Worm (Caenorhabditis elegans) whole organism, mixed stage, embryonic: Measurements from ENCODE around the gene bli-5.

Experiments used
- M03D4.4 ChIP-seq: sonication (generic microtip); optimal IDR thresholded peaks from 2 replicates; lab custom pipeline; 2017; ENCODE audit warnings: mild to moderate bottlenecking, missing genetic modification characterization, missing compliant biosample characterization
- bed-3 ChIP-seq: fragments of 200-800 bp; sonication (Bioruptor generic); optimal IDR thresholded peaks from 3 replicates; lab custom pipeline; 2018; ENCODE audit warnings: mild to moderate bottlenecking, missing genetic modification characterization, moderate library complexity, missing compliant biosample characterization
- blmp-1 ChIP-seq: fragments of 150-350 bp; optimal IDR thresholded peaks from 2 replicates; lab custom pipeline; 2014; ENCODE audit warnings: missing biosample characterization, missing genetic modification characterization
- ceh-39 ChIP-seq: fragments of 150-350 bp; optimal IDR thresholded peaks from 2 replicates; lab custom pipeline; 2014; ENCODE audit warnings: missing biosample characterization, missing genetic modification characterization
- ceh-43 ChIP-seq: fragments of 200-800 bp; sonication (Bioruptor generic); optimal IDR thresholded peaks from 2 replicates; lab custom pipeline; 2018; ENCODE audit warnings: mild to moderate bottlenecking, missing genetic modification characterization, moderate library complexity, missing compliant biosample characterization
- ces-1 ChIP-seq: fragments of 150-350 bp; optimal IDR thresholded peaks from 2 replicates; lab custom pipeline; 2014; ENCODE audit warnings: missing biosample characterization, missing genetic modification reagents, missing genetic modification characterization
- cnd-1 ChIP-seq: fragments of 200-800 bp; sonication (Bioruptor generic); optimal IDR thresholded peaks from 2 replicates; lab custom pipeline; 2018; ENCODE audit warnings: mild to moderate bottlenecking, missing genetic modification characterization, missing compliant biosample characterization
- drap-1 ChIP-seq: fragments of 200-800 bp; sonication (Bioruptor generic); optimal IDR thresholded peaks from 3 replicates; lab custom pipeline; 2018; ENCODE audit warnings: mild to moderate bottlenecking, missing genetic modification characterization, missing compliant biosample characterization
- elt-1 ChIP-seq: sonication (generic microtip); optimal IDR thresholded peaks from 2 replicates; lab custom pipeline; 2017; ENCODE audit warnings: missing genetic modification characterization, mild to moderate bottlenecking, missing compliant biosample characterization, antibody characterized with exemption, moderate library complexity, borderline replicate concordance; ENCODE audit not compliant: insufficient read depth
- elt-3 ChIP-seq: fragments of 150-350 bp; optimal IDR thresholded peaks from 2 replicates; lab custom pipeline; 2014; ENCODE audit warnings: missing biosample characterization, missing genetic modification characterization
- flh-1 ChIP-seq: fragments of 200-800 bp; sonication (Bioruptor generic); optimal IDR thresholded peaks from 2 replicates; lab custom pipeline; 2018; ENCODE audit warnings: mild to moderate bottlenecking, missing genetic modification characterization, moderate library complexity, missing compliant biosample characterization
- ham-2 ChIP-seq: fragments of 200-800 bp; sonication (Bioruptor generic); optimal IDR thresholded peaks from 2 replicates; lab custom pipeline; 2018; ENCODE audit warnings: mild to moderate bottlenecking, missing genetic modification characterization, missing compliant biosample characterization
- hlh-1 ChIP-seq: fragments of 150-350 bp; optimal IDR thresholded peaks from 2 replicates; lab custom pipeline; 2014; ENCODE audit warnings: missing biosample characterization, missing genetic modification reagents, missing genetic modification characterization
- lin-13 ChIP-seq: fragments of 150-350 bp; optimal IDR thresholded peaks from 2 replicates; lab custom pipeline; 2014; ENCODE audit warnings: missing biosample characterization, missing genetic modification characterization
- lin-32 ChIP-seq: fragments of 200-800 bp; sonication (Bioruptor generic); optimal IDR thresholded peaks from 2 replicates; lab custom pipeline; 2018; ENCODE audit warnings: mild to moderate bottlenecking, missing genetic modification characterization, missing compliant biosample characterization
- lsy-2 ChIP-seq: fragments of 150-350 bp; optimal IDR thresholded peaks from 2 replicates; lab custom pipeline; 2014; ENCODE audit warnings: missing biosample characterization, missing genetic modification characterization
- mab-5 ChIP-seq: fragments of 150-350 bp; optimal IDR thresholded peaks from 2 replicates; lab custom pipeline; 2014; ENCODE audit warnings: missing biosample characterization, missing genetic modification characterization
- mls-2 ChIP-seq: sonication (generic microtip); optimal IDR thresholded peaks from 2 replicates; lab custom pipeline; 2016; ENCODE audit warnings: mild to moderate bottlenecking, missing genetic modification characterization, moderate library complexity, missing compliant biosample characterization
- nhr-12 ChIP-seq: fragments of 150-350 bp; optimal IDR thresholded peaks from 2 replicates; lab custom pipeline; 2014; ENCODE audit warnings: missing biosample characterization, missing genetic modification characterization
- nhr-2 ChIP-seq: fragments of 150-350 bp; optimal IDR thresholded peaks from 2 replicates; lab custom pipeline; 2014; ENCODE audit warnings: missing biosample characterization, missing genetic modification characterization
- nhr-237 ChIP-seq: fragments of 150-350 bp; optimal IDR thresholded peaks from 2 replicates; lab custom pipeline; 2014; ENCODE audit warnings: missing biosample characterization, missing genetic modification characterization
- nhr-28 ChIP-seq: fragments of 150-350 bp; optimal IDR thresholded peaks from 2 replicates; lab custom pipeline; 2014; ENCODE audit warnings: missing biosample characterization, missing genetic modification characterization
- nhr-76 ChIP-seq: sonication (generic microtip); optimal IDR thresholded peaks from 2 replicates; lab custom pipeline; 2017; ENCODE audit warnings: missing biosample characterization, missing genetic modification characterization
- pha-4 ChIP-seq: fragments of 150-350 bp; optimal IDR thresholded peaks from 2 replicates; lab custom pipeline; 2018; ENCODE audit warnings: missing biosample characterization, missing genetic modification reagents, missing genetic modification characterization
- sem-2 ChIP-seq: fragments of 200-800 bp; sonication (Bioruptor generic); optimal IDR thresholded peaks from 2 replicates; lab custom pipeline; 2018; ENCODE audit warnings: mild to moderate bottlenecking, missing genetic modification characterization, missing compliant biosample characterization
- snpc-4 ChIP-seq: fragments of 150-350 bp; optimal IDR thresholded peaks from 2 replicates; lab custom pipeline; 2014; ENCODE audit warnings: missing biosample characterization, missing genetic modification characterization
- sptf-1 ChIP-seq: sonication (generic microtip); optimal IDR thresholded peaks from 2 replicates; lab custom pipeline; 2017; ENCODE audit warnings: mild to moderate bottlenecking, missing genetic modification characterization, moderate library complexity, missing compliant biosample characterization
- unc-120 ChIP-seq: sonication (generic microtip); optimal IDR thresholded peaks from 2 replicates; lab custom pipeline; 2017; ENCODE audit warnings: missing genetic modification characterization, missing compliant biosample characterization; ENCODE audit not compliant: poor library complexity, severe bottlenecking
- unc-39 ChIP-seq: fragments of 150-350 bp; optimal IDR thresholded peaks from 2 replicates; lab custom pipeline; 2014; ENCODE audit warnings: missing biosample characterization, missing genetic modification characterization
- unc-62 ChIP-seq: fragments of 150-350 bp; optimal IDR thresholded peaks from 2 replicates; lab custom pipeline; 2014; ENCODE audit warnings: missing biosample characterization, missing genetic modification reagents, missing genetic modification characterization
- zip-8 ChIP-seq: fragments of 150-350 bp; optimal IDR thresholded peaks from 2 replicates; lab custom pipeline; 2014; ENCODE audit warnings: missing biosample characterization, missing genetic modification characterization
- ztf-11 ChIP-seq: fragments of 150-350 bp; optimal IDR thresholded peaks from 2 replicates; lab custom pipeline; 2014; ENCODE audit warnings: missing biosample characterization, missing genetic modification characterization

Gene bli-5

ce11 chrIII:13462138-13462634 is 32.6 kb upstream of the bli-5 start, which contains the start of the genes abcf-2 and T27E9.2:
Gene abcf-2, minus strand, starts transcription at chrIII:13462238.
Gene T27E9.2, minus strand, starts transcription at chrIII:13462584.
- no peak for TF ChIP-seq lin-32
- no peak for TF ChIP-seq ham-2 (GFP tag; lab: Kevin White, UChicago)
- TF ChIP-seq nhr-76 (tag; lab: Kevin White, UChicago) = no peak
- no peak for TF ChIP-seq flh-1 (GFP tag; lab: Kevin White, UChicago)

- no peak for TF ChIP-seq hlh-1 (tag; lab: Kevin White, UChicago)
- TF ChIP-seq ceh-39 (tag; lab: Kevin White, UChicago) = no peak
- TF ChIP-seq sptf-1 = no peak
- no peak for TF ChIP-seq nhr-237 (tag; lab: Kevin White, UChicago)
- no peak for TF ChIP-seq elt-1
- no peak for TF ChIP-seq sem-2 (GFP tag; lab: Kevin White, UChicago)
- no peak for TF ChIP-seq nhr-76 (tag; lab: Kevin White, UChicago)
- no peak for TF ChIP-seq mab-5
- no peak for TF ChIP-seq ceh-43
- no peak for TF ChIP-seq lsy-2
- TF ChIP-seq lin-32 = no peak
- no peak for TF ChIP-seq M03D4.4
- no peak for TF ChIP-seq ztf-11
- TF ChIP-seq snpc-4 = no peak
- no peak for TF ChIP-seq elt-3
- no peak for TF ChIP-seq blmp-1 (tag; lab: Kevin White, UChicago)
- no peak for TF ChIP-seq unc-62
Observed at ce11 chrIII:13461535-13461934, 32.0 kb upstream of the bli-5 start.

- TF ChIP-seq sptf-1 (no peak), nhr-28 (tag; lab: Kevin White, UChicago) (no peak), unc-39 (tag; lab: Kevin White, UChicago) (no peak), nhr-12 (tag; lab: Kevin White, UChicago) (no peak), ceh-39 (tag; lab: Kevin White, UChicago) (no peak), unc-120 (no peak), sem-2 (GFP tag; lab: Kevin White, UChicago) (no peak), bed-3 (no peak)
Observed at ce11 chrIII:13458978-13459596, 29.5 kb upstream of the bli-5 start, which contains the start of gene tag-164. Gene tag-164, plus strand, starts transcription at chrIII:13459546.

ce11 chrIII:13457305-13457704 is 27.7 kb upstream of the bli-5 start:
- TF ChIP-seq elt-1 = no peak
- no peak for TF ChIP-seq mls-2 (tag; lab: Kevin White, UChicago)
- no peak for TF ChIP-seq zip-8
- no peak for TF ChIP-seq mab-5
- no peak for TF ChIP-seq M03D4.4
- TF ChIP-seq drap-1 (GFP tag; lab: Kevin White, UChicago) = no peak
- TF ChIP-seq sptf-1 = no peak
- TF ChIP-seq blmp-1 (tag; lab: Kevin White, UChicago) = no peak
- no peak for TF ChIP-seq unc-120
- TF ChIP-seq elt-3 = no peak
- no peak for TF ChIP-seq nhr-12 (tag; lab: Kevin White, UChicago)
- no peak for TF ChIP-seq lin-13 (tag; lab: Kevin White, UChicago)

- no peak for TF ChIP-seq lin-32
- TF ChIP-seq pha-4 (tag; lab: Kevin White, UChicago) = no peak
- peak; percentile 26 for TF ChIP-seq ces-1 (GFP tag; lab: Kevin White, UChicago)
Observed at ce11 chrIII:13455816-13456215, 26.2 kb upstream of the bli-5 start.

ce11 chrIII:13455207-13455606 is 25.6 kb upstream of the bli-5 start, which contains the start of gene cua-1:
Gene cua-1, minus strand, starts transcription at chrIII:13455307.
- TF ChIP-seq ceh-43 = no peak
- no peak for TF ChIP-seq lsy-2
- TF ChIP-seq nhr-2 (tag; lab: Kevin White, UChicago) = no peak
- TF ChIP-seq sem-2 (GFP tag; lab: Kevin White, UChicago) = no peak
- TF ChIP-seq nhr-12 (tag; lab: Kevin White, UChicago) = no peak
- no peak for TF ChIP-seq drap-1 (GFP tag; lab: Kevin White, UChicago)
- no peak for TF ChIP-seq cnd-1 (tag; lab: Kevin White, UChicago)
- no peak for TF ChIP-seq nhr-76 (tag; lab: Kevin White, UChicago)
- TF ChIP-seq mab-5 = no peak
- TF ChIP-seq ceh-39 (tag; lab: Kevin White, UChicago) = no peak
- TF ChIP-seq blmp-1 (tag; lab: Kevin White, UChicago) = no peak
- no peak for TF ChIP-seq M03D4.4
- no peak for TF ChIP-seq elt-1
- TF ChIP-seq zip-8 = no peak
- no peak for TF ChIP-seq lin-32
- no peak for TF ChIP-seq unc-62
